Fruit fly (Drosophila melanogaster) S2 (cell line): ENCODE data around the gene mus312.

Experiments
- CG8478 ChIP-seq: fragments of >200 bp; optimal IDR thresholded peaks from 2 replicates; lab custom pipeline; 2018
- CTCF ChIP-seq, 2 experiments: fragments of >200 bp; optimal IDR thresholded peaks; 2 replicates each; lab custom pipeline; 2018

dm6 chr3L:7376830-7377229 lies 47.9 kb downstream of the mus312 start:
- TF ChIP-seq CG8478 (lab: Kevin White, UChicago) (no peak), CTCF (optimal IDR thresholded peaks at IDR 0.05; lab: Kevin White, UChicago) (no peak)
